Fruit fly (Drosophila melanogaster) S2 (cell line): ENCODE data around the gene CG17321.

Experiments
- CG8478 ChIP-seq: fragments of >200 bp; optimal IDR thresholded peaks from 2 replicates; lab custom pipeline; 2018
- CTCF ChIP-seq, 2 experiments: fragments of >200 bp; optimal IDR thresholded peaks; 2 replicates each; lab custom pipeline; 2018

CG17321 gene

dm6 chr2L:18844917-18845509 is at the start of gene CG17321:
Gene CG17321, plus strand, starts transcription at chr2L:18845184.
- TF ChIP-seq CTCF (optimal IDR thresholded peaks at IDR 0.05; lab: Kevin White, UChicago): no peak
- TF ChIP-seq CG8478 (lab: Kevin White, UChicago): no peak

- TF ChIP-seq CTCF (optimal IDR thresholded peaks at IDR 0.05; lab: Kevin White, UChicago) (no peak), CG8478 (lab: Kevin White, UChicago) (no peak)
Measured at dm6 chr2L:18795917-18796402, 49.0 kb upstream of the CG17321 start.

dm6 chr2L:18796446-18796845 is 48.5 kb upstream of the CG17321 start:
- no peak for TF ChIP-seq CTCF (optimal IDR thresholded peaks at IDR 0.05; lab: Kevin White, UChicago)
- no peak for TF ChIP-seq CG8478 (lab: Kevin White, UChicago)

- TF ChIP-seq CTCF (optimal IDR thresholded peaks at IDR 0.05; lab: Kevin White, UChicago): no peak
- no peak for TF ChIP-seq CG8478 (lab: Kevin White, UChicago)
Measured at dm6 chr2L:18801704-18802103, 43.3 kb upstream of the CG17321 start.

dm6 chr2L:18805247-18805636 is 39.7 kb upstream of the CG17321 start, which contains the start of gene CG43814:
Gene CG43814, minus strand, starts transcription at chr2L:18805347.
- TF ChIP-seq CTCF (optimal IDR thresholded peaks at IDR 0.05; lab: Kevin White, UChicago) (no peak), CG8478 (lab: Kevin White, UChicago) (no peak)

dm6 chr2L:18805637-18806403 is 39.2 kb upstream of the CG17321 start:
- TF ChIP-seq CG8478 (lab: Kevin White, UChicago) (no peak), CTCF (optimal IDR thresholded peaks at IDR 0.05; lab: Kevin White, UChicago) (no peak)

dm6 chr2L:18808754-18809329 is 36.1 kb upstream of the CG17321 start:
- TF ChIP-seq CG8478 (lab: Kevin White, UChicago): no peak
- TF ChIP-seq CTCF (optimal IDR thresholded peaks at IDR 0.05; lab: Kevin White, UChicago): no peak

dm6 chr2L:18809486-18809885 is 35.5 kb upstream of the CG17321 start:
- TF ChIP-seq CG8478 (lab: Kevin White, UChicago) (no peak), CTCF (optimal IDR thresholded peaks at IDR 0.05; lab: Kevin White, UChicago) (no peak)

dm6 chr2L:18810960-18811642 is 33.9 kb upstream of the CG17321 start, which contains the start of the genes CG10570 and CG42502:
Gene CG10570, minus strand, starts transcription at chr2L:18811252.
Gene CG42502, minus strand, starts transcription at chr2L:18811252.
- TF ChIP-seq CTCF (optimal IDR thresholded peaks at IDR 0.05; lab: Kevin White, UChicago) (no peak), CG8478 (lab: Kevin White, UChicago) (no peak)

dm6 chr2L:18812348-18812747 is 32.6 kb upstream of the CG17321 start, which contains the start of the genes CG17325 and CG42305:
Gene CG17325, plus strand, starts transcription at chr2L:18812648.
Gene CG42305, plus strand, starts transcription at chr2L:18812648.
- TF ChIP-seq CG8478 (lab: Kevin White, UChicago) (no peak), CTCF (optimal IDR thresholded peaks at IDR 0.05; lab: Kevin White, UChicago) (no peak)

dm6 chr2L:18812755-18813154 is 32.2 kb upstream of the CG17321 start:
- no peak for TF ChIP-seq CTCF (optimal IDR thresholded peaks at IDR 0.05; lab: Kevin White, UChicago)
- no peak for TF ChIP-seq CG8478 (lab: Kevin White, UChicago)

dm6 chr2L:18815194-18815593 is 29.8 kb upstream of the CG17321 start:
- TF ChIP-seq CG8478 (lab: Kevin White, UChicago) (no peak), CTCF (optimal IDR thresholded peaks at IDR 0.05; lab: Kevin White, UChicago) (no peak)

- TF ChIP-seq CTCF (optimal IDR thresholded peaks at IDR 0.05; lab: Kevin White, UChicago) (peak; percentile 1 to 13), CG8478 (lab: Kevin White, UChicago) (no peak)
Measured at dm6 chr2L:18818397-18818796, 26.6 kb upstream of the CG17321 start.

- no peak for TF ChIP-seq CG8478 (lab: Kevin White, UChicago)
- no peak for TF ChIP-seq CTCF (optimal IDR thresholded peaks at IDR 0.05; lab: Kevin White, UChicago)
Measured at dm6 chr2L:18819044-18819443, 25.9 kb upstream of the CG17321 start, which contains the start of gene Ugt36F1. Gene Ugt36F1, plus strand, starts transcription at chr2L:18819344.
